Fruit fly (Drosophila melanogaster) whole organism, adult: ENCODE data around the gene CG44002.

ENCODE experiments used
- CG11617 ChIP-seq: fragments of 200-800 bp; sonication (Bioruptor generic); optimal IDR thresholded peaks from 2 replicates; lab custom pipeline; 2017; ENCODE audit warnings: mild to moderate bottlenecking, missing biosample characterization, missing genetic modification reagents, missing genetic modification characterization
- CG33017 ChIP-seq: fragments of 200-800 bp; sonication (Bioruptor generic); optimal IDR thresholded peaks from 2 replicates; lab custom pipeline; 2018; ENCODE audit warnings: missing biosample characterization, mild to moderate bottlenecking, missing genetic modification characterization, moderate library complexity
- CG5204 ChIP-seq: fragments of 200-800 bp; sonication (Bioruptor generic); optimal IDR thresholded peaks from 2 replicates; lab custom pipeline; 2016; ENCODE audit warnings: missing biosample characterization, missing genetic modification characterization
- CG7045 ChIP-seq: fragments of 200-800 bp; sonication (Bioruptor generic); optimal IDR thresholded peaks from 2 replicates; lab custom pipeline; 2017; ENCODE audit warnings: missing biosample characterization, mild to moderate bottlenecking, missing genetic modification characterization
- Crg-1 ChIP-seq: fragments of 200-800 bp; sonication (Bioruptor generic); optimal IDR thresholded peaks from 2 replicates; lab custom pipeline; 2016; ENCODE audit warnings: missing biosample characterization, missing genetic modification characterization
- bab1 ChIP-seq: fragments of 200-800 bp; sonication (Bioruptor generic); optimal IDR thresholded peaks from 3 replicates; lab custom pipeline; 2019; ENCODE audit warnings: missing biosample characterization, mild to moderate bottlenecking, missing genetic modification characterization, moderate library complexity
- cnc ChIP-seq, 2 experiments: fragments of >200 bp; optimal IDR thresholded peaks; 2 replicates each; lab custom pipeline; 2017
- ovo ChIP-seq: fragments of 200-800 bp; sonication (Bioruptor generic); optimal IDR thresholded peaks from 2 replicates; lab custom pipeline; 2016; ENCODE audit warnings: missing biosample characterization, missing genetic modification characterization
- tj ChIP-seq: fragments of 200-800 bp; sonication (Bioruptor generic); optimal IDR thresholded peaks from 3 replicates; lab custom pipeline; 2017; ENCODE audit warnings: missing biosample characterization, mild to moderate bottlenecking, missing genetic modification characterization, moderate library complexity

DNA sequence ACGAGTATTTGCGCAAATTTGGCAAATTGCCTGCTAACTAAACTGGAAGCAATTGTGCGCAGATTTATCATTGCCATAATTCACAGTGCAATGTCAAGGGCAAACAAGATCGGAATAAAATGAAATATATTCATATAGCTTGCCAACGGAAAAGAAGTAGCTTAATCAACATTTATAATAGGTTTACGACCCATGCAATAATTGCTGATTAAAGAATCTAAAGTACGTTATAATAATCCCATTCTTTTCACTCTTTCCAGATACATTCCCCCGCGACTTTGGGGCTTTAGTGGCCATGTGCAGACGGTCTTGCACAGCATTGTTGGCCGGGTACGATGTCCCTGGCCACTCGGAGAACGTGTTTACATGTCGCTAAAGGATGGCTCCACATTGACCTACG is 4.2 kb downstream of the CG44002 start:
- TF ChIP-seq tj (GFP tag; lab: Kevin White, UChicago) (peak; percentile 77), Crg-1 (GFP tag; lab: Kevin White, UChicago) (no peak), ovo (no peak), bab1 (GFP tag; lab: Kevin White, UChicago) (no peak), cnc (optimal IDR thresholded peaks at IDR 0.05; lab: Kevin White, UChicago) (no peak), CG5204 (GFP tag; lab: Kevin White, UChicago) (no peak), CG33017 (tag; lab: Kevin White, UChicago) (no peak), CG11617 (GFP tag; lab: Kevin White, UChicago) (no peak), CG7045 (no peak)
